Worm (Caenorhabditis elegans): ENCODE measurements around the gene exos-7.
A peak's percentile ranks its signal among the peaks of the same experiment; 100 is the strongest.

exos-7 gene

ce11 chrV:20838565-20838964 lies at the start of gene exos-7:
Gene exos-7 (plus strand): TSS chrV:20838865.
- TF ChIP-seq dmd-8 (GFP tag; IDR thresholded peaks at IDR 0.05) (no peak), ceh-62 (tag; optimal IDR thresholded peaks at IDR 0.05) (no peak), spr-3 (GFP tag; optimal IDR thresholded peaks at IDR 0.05) (no peak), unc-39 (tag; optimal IDR thresholded peaks at IDR 0.05) (no peak), nhr-10 (tag; optimal IDR thresholded peaks at IDR 0.05) (no peak), ceh-28 (tag; optimal IDR thresholded peaks at IDR 0.05) (no peak), nhr-41 (GFP tag; IDR thresholded peaks at IDR 0.05) (no peak), mdt-29 (GFP tag; IDR thresholded peaks at IDR 0.05) (no peak), lin-1 (GFP tag; IDR thresholded peaks at IDR 0.05) (no peak), aly-2 (tag; optimal IDR thresholded peaks at IDR 0.05) (no peak), gei-8 (GFP tag; optimal IDR thresholded peaks at IDR 0.05) (no peak), lin-13 (GFP tag; optimal IDR thresholded peaks at IDR 0.05) (no peak), madf-9 (GFP tag; conservative IDR thresholded peaks at IDR 0.05) (no peak), jun-1 (tag; optimal IDR thresholded peaks at IDR 0.05) (no peak)

ce11 chrV:20789105-20789504 lies 49.6 kb upstream of the exos-7 start, which contains the start of gene tpan-1:
Gene tpan-1 (plus strand): TSS chrV:20789502.
- TF ChIP-seq T26A8.4 (GFP tag; IDR thresholded peaks at IDR 0.05) (no peak), ceh-32 (tag; optimal IDR thresholded peaks at IDR 0.05; ENCODE audit: poor library complexity) (no peak), rbr-2 (tag; optimal IDR thresholded peaks at IDR 0.05) (peak; percentile 84), dmd-8 (GFP tag; IDR thresholded peaks at IDR 0.05) (no peak), lir-3 (tag; optimal IDR thresholded peaks at IDR 0.05) (no peak), ceh-28 (tag; optimal IDR thresholded peaks at IDR 0.05) (no peak), daf-16 (GFP tag; optimal IDR thresholded peaks at IDR 0.05) (no peak), daf-16 (tag; optimal IDR thresholded peaks at IDR 0.05) (peak; percentile 3), mxl-3 (GFP tag; optimal IDR thresholded peaks at IDR 0.05) (no peak), nhr-28 (tag; optimal IDR thresholded peaks at IDR 0.05) (no peak), attf-4 (tag; optimal IDR thresholded peaks at IDR 0.05) (no peak), lin-1 (GFP tag; IDR thresholded peaks at IDR 0.05) (no peak), F49E8.2 (tag; optimal IDR thresholded peaks at IDR 0.05; ENCODE audit: borderline replicate concordance) (no peak), ces-1 (GFP tag; optimal IDR thresholded peaks at IDR 0.05) (peak; percentile 50), set-16 (GFP tag; IDR thresholded peaks at IDR 0.05) (no peak), lin-15B (tag; optimal IDR thresholded peaks at IDR 0.05) (no peak), hif-1 (tag; optimal IDR thresholded peaks at IDR 0.05) (peak in 1 of 2 experiments; percentile 92), ztf-7 (tag; optimal IDR thresholded peaks at IDR 0.05) (no peak), hmg-1.1 (GFP tag; IDR thresholded peaks at IDR 0.05) (peak; percentile 72), daf-19 (GFP tag; conservative IDR thresholded peaks at IDR 0.05) (no peak), duxl-1 (tag; optimal IDR thresholded peaks at IDR 0.05; ENCODE audit: poor library complexity) (no peak), mes-2 (tag; optimal IDR thresholded peaks at IDR 0.05; ENCODE audit: poor library complexity, severe bottlenecking) (peak; percentile 32), vab-7 (GFP tag; IDR thresholded peaks at IDR 0.05) (0 out of 2 replicates have a peak, but pooled peaks have one; percentile 5), nhr-6 (tag; optimal IDR thresholded peaks at IDR 0.05) (no peak), T20F7.1 (GFP tag; optimal IDR thresholded peaks at IDR 0.05) (no peak), madf-9 (GFP tag; conservative IDR thresholded peaks at IDR 0.05) (no peak), tag-97 (GFP tag; IDR thresholded peaks at IDR 0.05) (no peak), ceh-20 (GFP tag; IDR thresholded peaks at IDR 0.05) (no peak), nhr-42 (GFP tag; IDR thresholded peaks at IDR 0.05) (0 out of 2 replicates have a peak, but pooled peaks have one; percentile 20), R02D3.7 (tag; optimal IDR thresholded peaks at IDR 0.05) (no peak), unc-130 (GFP tag; optimal IDR thresholded peaks at IDR 0.05) (no peak), mep-1 (tag; optimal IDR thresholded peaks at IDR 0.05) (peak; percentile 65), nhr-10 (tag; optimal IDR thresholded peaks at IDR 0.05) (no peak), nhr-237 (tag; optimal IDR thresholded peaks at IDR 0.05) (no peak), F26F4.8 (GFP tag; conservative IDR thresholded peaks at IDR 0.05) (no peak), ceh-44 (GFP tag; IDR thresholded peaks at IDR 0.05) (no peak), ZK337.2 (GFP tag; IDR thresholded peaks at IDR 0.05) (no peak), ZK546.5 (tag; optimal IDR thresholded peaks at IDR 0.05) (no peak), gei-8 (GFP tag; optimal IDR thresholded peaks at IDR 0.05) (no peak), D1046.2 (GFP tag; IDR thresholded peaks at IDR 0.05) (no peak), egl-43 (GFP tag; IDR thresholded peaks at IDR 0.05) (no peak), skn-1 (tag; optimal IDR thresholded peaks at IDR 0.05) (no peak), unc-39 (tag; optimal IDR thresholded peaks at IDR 0.05) (no peak)

Measured in whole organism, L4 larva.